Worm (Caenorhabditis elegans): ENCODE data around the gene clh-2.

clh-2 gene

ce11 chrII:11377700-11378099, 26.0 kb downstream of the clh-2 start:
- TF ChIP-seq che-1 (tag; optimal IDR thresholded peaks at IDR 0.05) (no peak), ceh-22 (tag; optimal IDR thresholded peaks at IDR 0.05) (no peak), ahr-1 (tag; optimal IDR thresholded peaks at IDR 0.05) (no peak), ceh-19 (GFP tag; optimal IDR thresholded peaks at IDR 0.05) (no peak), ceh-9 (tag; optimal IDR thresholded peaks at IDR 0.05) (no peak), ama-1 (optimal IDR thresholded peaks at IDR 0.05) (no peak), pha-2 (tag; optimal IDR thresholded peaks at IDR 0.05) (no peak), ets-4 (tag; optimal IDR thresholded peaks at IDR 0.05) (no peak)

DNA sequence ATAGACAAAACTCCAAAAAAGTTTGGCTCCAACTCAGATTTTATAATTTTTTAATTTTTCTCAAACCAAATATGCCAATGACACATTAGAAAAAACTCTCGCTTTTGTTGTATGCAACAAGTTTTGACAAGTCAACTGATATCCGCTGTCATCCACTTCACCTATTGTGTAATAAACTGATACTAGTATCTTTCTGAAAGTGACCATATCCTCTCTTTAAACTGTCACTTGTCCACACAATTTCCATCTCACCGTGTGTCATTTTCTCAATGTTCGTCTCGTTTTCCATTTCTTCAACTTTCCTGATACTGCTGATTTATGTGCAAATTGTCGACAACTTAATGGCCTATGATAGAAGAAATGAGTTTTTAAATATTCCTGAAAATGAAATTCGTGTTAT, 31.4 kb downstream of the clh-2 start, which contains the start of the genes C33B4.5 and C33B4.4:
Gene C33B4.5 (plus strand): TSS at position 270 of the 400 bp plus-strand sequence.
Gene C33B4.4 (minus strand): TSS at position 385 of the 400 bp plus-strand sequence.
- no peak for TF ChIP-seq nfya-1 (tag; optimal IDR thresholded peaks at IDR 0.05)
- no peak for TF ChIP-seq ceh-2 (tag; optimal IDR thresholded peaks at IDR 0.05)
- no peak for TF ChIP-seq elt-2 (tag; optimal IDR thresholded peaks at IDR 0.05)
- TF ChIP-seq lin-11 (tag; optimal IDR thresholded peaks at IDR 0.05) = no peak
- TF ChIP-seq sdc-2 (tag; optimal IDR thresholded peaks at IDR 0.05) = no peak
- TF ChIP-seq che-1 (tag; optimal IDR thresholded peaks at IDR 0.05) = no peak
- no peak for TF ChIP-seq pros-1 (tag; optimal IDR thresholded peaks at IDR 0.05)
- no peak for TF ChIP-seq lim-6 (tag; optimal IDR thresholded peaks at IDR 0.05)
- TF ChIP-seq K09A11.1 (tag; optimal IDR thresholded peaks at IDR 0.05; ENCODE audit: insufficient read depth) = no peak
- TF ChIP-seq unc-86 (tag; optimal IDR thresholded peaks at IDR 0.05) = no peak
- TF ChIP-seq unc-42 (tag; optimal IDR thresholded peaks at IDR 0.05) = no peak
- no peak for TF ChIP-seq ceh-18 (tag; optimal IDR thresholded peaks at IDR 0.05)
- no peak for TF ChIP-seq F13H6.1 (tag; optimal IDR thresholded peaks at IDR 0.05)
- TF ChIP-seq eyg-1 (tag; optimal IDR thresholded peaks at IDR 0.05) = no peak

ce11 chrII:11384099-11384498, 32.4 kb downstream of the clh-2 start:
- TF ChIP-seq hlh-30 (tag; optimal IDR thresholded peaks at IDR 0.05; ENCODE audit: insufficient read depth) (peak; percentile 24), lin-11 (tag; optimal IDR thresholded peaks at IDR 0.05) (no peak)

DNA sequence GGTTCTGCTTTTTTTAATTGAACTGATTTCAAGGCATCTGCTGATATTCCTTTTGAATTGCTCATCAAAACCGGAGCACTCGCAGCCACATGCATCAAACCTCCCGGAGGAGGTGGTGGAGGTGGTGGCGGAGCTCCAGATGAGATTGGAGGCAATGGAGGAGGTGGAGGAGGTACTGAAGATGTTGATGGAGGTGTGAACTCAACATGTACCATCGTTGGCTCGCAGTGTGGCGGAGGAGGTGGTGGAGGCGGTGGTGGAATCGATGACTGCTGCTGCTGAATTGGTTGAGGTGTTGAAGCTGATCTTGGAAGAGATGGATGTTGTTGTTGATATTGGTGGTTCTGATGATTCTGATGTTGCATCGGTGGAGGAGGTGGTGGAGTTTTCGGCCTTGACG, 35.3 kb downstream of the clh-2 start:
- no peak for TF ChIP-seq nfya-1 (tag; optimal IDR thresholded peaks at IDR 0.05)
- TF ChIP-seq syd-9 (tag; optimal IDR thresholded peaks at IDR 0.05) = no peak
- TF ChIP-seq K09A11.1 (tag; optimal IDR thresholded peaks at IDR 0.05; ENCODE audit: insufficient read depth) = no peak
- TF ChIP-seq unc-55 (GFP tag; optimal IDR thresholded peaks at IDR 0.05) = no peak
- no peak for TF ChIP-seq elt-2 (tag; optimal IDR thresholded peaks at IDR 0.05)
- no peak for TF ChIP-seq T23F11.4 (GFP tag; optimal IDR thresholded peaks at IDR 0.05)
- no peak for TF ChIP-seq lin-11 (tag; optimal IDR thresholded peaks at IDR 0.05)
- TF ChIP-seq ceh-18 (tag; optimal IDR thresholded peaks at IDR 0.05) = no peak
- TF ChIP-seq dve-1 (tag; optimal IDR thresholded peaks at IDR 0.05) = no peak
- TF ChIP-seq hlh-30 (tag; optimal IDR thresholded peaks at IDR 0.05; ENCODE audit: insufficient read depth) = no peak
- TF ChIP-seq nhr-11 (tag; optimal IDR thresholded peaks at IDR 0.05) = no peak
- no peak for TF ChIP-seq ttx-3 (tag; optimal IDR thresholded peaks at IDR 0.05)
- no peak for TF ChIP-seq tbx-7 (tag; optimal IDR thresholded peaks at IDR 0.05)
- no peak for TF ChIP-seq fkh-10 (GFP tag; optimal IDR thresholded peaks at IDR 0.05)
- no peak for TF ChIP-seq hlh-13 (GFP tag; optimal IDR thresholded peaks at IDR 0.05)

- TF ChIP-seq madf-2 (tag; optimal IDR thresholded peaks at IDR 0.05) = no peak
- TF ChIP-seq ceh-14 (tag; optimal IDR thresholded peaks at IDR 0.05) = no peak
- no peak for TF ChIP-seq pha-4 (tag; optimal IDR thresholded peaks at IDR 0.05)
- no peak for TF ChIP-seq pat-9 (tag; optimal IDR thresholded peaks at IDR 0.05)
- TF ChIP-seq hlh-15 (tag; optimal IDR thresholded peaks at IDR 0.05) = no peak
- TF ChIP-seq C08G9.2 (tag; optimal IDR thresholded peaks at IDR 0.05) = no peak
- no peak for TF ChIP-seq che-1 (tag; optimal IDR thresholded peaks at IDR 0.05)
Observed at ce11 chrII:11390865-11391264, 39.2 kb downstream of the clh-2 start, which contains the start of gene shn-1. shn-1 (minus strand) TSS chrII:11390965.

Data from whole organism, late embryonic.